Worm (Caenorhabditis elegans) whole organism, midembryonic: ENCODE data around the gene K11H12.9.

Experiments
- cog-1 ChIP-seq: sonication (generic microtip); optimal IDR thresholded peaks from 2 replicates; lab custom pipeline; 2016; ENCODE audit warnings: missing genetic modification characterization, missing compliant biosample characterization
- flt-1 ChIP-seq: fragments of 200-800 bp; sonication (Bioruptor generic); IDR thresholded peaks from 2 replicates; pipeline ENCODE4 v1.3.6; 2022; ENCODE audit warnings: missing genetic modification characterization, missing compliant biosample characterization
- klf-2 ChIP-seq: fragments of 200-800 bp; sonication (Bioruptor generic); conservative IDR thresholded peaks from 2 replicates; pipeline ENCODE4 v1.3.6; 2022; ENCODE audit warnings: missing genetic modification reagents, missing genetic modification characterization, missing compliant biosample characterization
- ref-1 ChIP-seq: fragments of 200-800 bp; sonication (Bioruptor generic); conservative IDR thresholded peaks from 2 replicates; pipeline ENCODE4 v1.3.6; 2022; ENCODE audit warnings: missing genetic modification reagents, missing genetic modification characterization, missing compliant biosample characterization
- tab-1 ChIP-seq: fragments of 200-800 bp; sonication (Bioruptor generic); IDR thresholded peaks from 2 replicates; pipeline ENCODE4 v1.3.6; 2022; ENCODE audit warnings: missing genetic modification characterization, missing compliant biosample characterization

DNA sequence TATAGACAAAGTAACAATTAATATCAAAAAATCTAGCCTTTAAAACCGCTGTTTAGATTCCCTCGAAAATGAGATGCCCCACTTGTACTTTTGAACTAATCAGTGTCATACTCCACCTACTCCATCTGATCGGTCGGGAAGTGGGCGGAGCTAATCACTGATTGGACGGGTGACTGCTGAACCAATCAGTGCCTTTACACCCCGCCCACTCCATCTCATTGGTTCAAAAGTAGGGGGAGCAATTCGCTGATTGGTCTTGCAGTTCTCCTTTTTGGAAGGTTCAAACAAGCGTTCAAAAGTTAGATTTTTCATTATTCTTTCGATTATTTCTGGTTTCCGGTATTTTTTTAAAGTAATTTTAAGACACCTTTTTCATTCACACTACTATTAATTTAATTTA, 36.3 kb upstream of the K11H12.9 start:
- TF ChIP-seq cog-1 (tag; lab: Kevin White, UChicago) (no peak), ref-1 (GFP tag; lab: Robert Waterston, UW) (no peak), klf-2 (GFP tag; lab: Robert Waterston, UW) (no peak), tab-1 (GFP tag; lab: Robert Waterston, UW) (no peak), flt-1 (GFP tag; lab: Robert Waterston, UW) (no peak)
